Worm (Caenorhabditis elegans): ENCODE data around the gene srlf-28.

- TF ChIP-seq hlh-30 (tag; optimal IDR thresholded peaks at IDR 0.05; ENCODE audit: insufficient read depth) (no peak), lin-11 (tag; optimal IDR thresholded peaks at IDR 0.05) (no peak), nhr-11 (tag; optimal IDR thresholded peaks at IDR 0.05) (no peak), sox-4 (tag; optimal IDR thresholded peaks at IDR 0.05) (no peak), npax-4 (tag; optimal IDR thresholded peaks at IDR 0.05) (no peak), pag-3 (tag; optimal IDR thresholded peaks at IDR 0.05; ENCODE audit: borderline replicate concordance) (no peak), pqm-1 (tag; optimal IDR thresholded peaks at IDR 0.05) (no peak), pha-4 (tag; optimal IDR thresholded peaks at IDR 0.05) (no peak), nfya-1 (tag; optimal IDR thresholded peaks at IDR 0.05) (no peak), ceh-24 (tag; optimal IDR thresholded peaks at IDR 0.05) (no peak), tbx-2 (tag; optimal IDR thresholded peaks at IDR 0.05) (no peak), ama-1 (optimal IDR thresholded peaks at IDR 0.05) (no peak)
Measured at ce11 chrIV:14339657-14340056, 4.0 kb downstream of the srlf-28 start, which contains the start of gene Y67A10A.11.

Measured in whole organism, late embryonic.